Worm (Caenorhabditis elegans): ENCODE measurements around the gene ttr-40.

- no peak for TF ChIP-seq ceh-31 (tag; optimal IDR thresholded peaks at IDR 0.05)
- TF ChIP-seq ceh-34 (tag; optimal IDR thresholded peaks at IDR 0.05): no peak
- TF ChIP-seq unc-3 (GFP tag; conservative IDR thresholded peaks at IDR 0.05): no peak
- TF ChIP-seq unc-3 (tag; optimal IDR thresholded peaks at IDR 0.05): no peak
- no peak for TF ChIP-seq dmd-4 (tag; optimal IDR thresholded peaks at IDR 0.05; ENCODE audit: borderline replicate concordance)
Observed at ce11 chrV:9384949-9385348, 29.7 kb upstream of the ttr-40 start.
